Worm (Caenorhabditis elegans) whole organism, early embryonic: Measurements from ENCODE around the gene clec-166.

ENCODE experiments used
- F13C5.2 ChIP-seq: sonication (generic microtip); optimal IDR thresholded peaks from 2 replicates; lab custom pipeline; 2017; ENCODE audit warnings: mild to moderate bottlenecking, missing genetic modification characterization, inconsistent platforms, missing compliant biosample characterization
- aly-1 ChIP-seq: sonication (generic microtip); optimal IDR thresholded peaks from 2 replicates; lab custom pipeline; 2016; ENCODE audit warnings: missing genetic modification characterization, missing compliant biosample characterization
- ama-1 ChIP-seq: fragments of 150-350 bp; optimal IDR thresholded peaks from 2 replicates; lab custom pipeline; 2014
- ceh-13 ChIP-seq: fragments of 200-800 bp; sonication (Bioruptor generic); optimal IDR thresholded peaks from 2 replicates; lab custom pipeline; 2018; ENCODE audit warnings: mild to moderate bottlenecking, missing genetic modification characterization, missing compliant biosample characterization
- ets-7 ChIP-seq: sonication (generic microtip); optimal IDR thresholded peaks from 2 replicates; lab custom pipeline; 2016; ENCODE audit warnings: missing genotype, missing genetic modification characterization, missing compliant biosample characterization
- flt-1 ChIP-seq: fragments of 200-800 bp; sonication (Bioruptor generic); IDR thresholded peaks from 2 replicates; pipeline ENCODE4 v1.3.6; 2022; ENCODE audit warnings: missing genetic modification characterization, missing compliant biosample characterization
- hmbx-1 ChIP-seq: sonication (generic microtip); optimal IDR thresholded peaks from 2 replicates; lab custom pipeline; 2016; ENCODE audit warnings: mild to moderate bottlenecking, missing genetic modification characterization, missing compliant biosample characterization
- hnd-1 ChIP-seq: sonication (generic microtip); optimal IDR thresholded peaks from 2 replicates; lab custom pipeline; 2016; ENCODE audit warnings: missing genetic modification characterization, missing compliant biosample characterization
- pes-1 ChIP-seq: fragments of 200-800 bp; sonication (Bioruptor generic); IDR thresholded peaks from 2 replicates; pipeline ENCODE4 v1.3.6; 2022; ENCODE audit warnings: missing genetic modification reagents, missing genetic modification characterization, missing compliant biosample characterization
- sea-1 ChIP-seq: fragments of 200-800 bp; sonication (Bioruptor generic); conservative IDR thresholded peaks from 2 replicates; pipeline ENCODE4 v1.3.6; 2022; ENCODE audit warnings: missing genetic modification characterization, missing compliant biosample characterization
- tbx-11 ChIP-seq: fragments of 200-800 bp; sonication (Bioruptor generic); IDR thresholded peaks from 2 replicates; pipeline ENCODE4 v1.3.6; 2022; ENCODE audit warnings: missing genetic modification characterization, missing compliant biosample characterization
- tra-4 ChIP-seq: sonication (generic microtip); optimal IDR thresholded peaks from 2 replicates; lab custom pipeline; 2017; ENCODE audit warnings: missing genetic modification characterization, missing compliant biosample characterization

ce11 chrIV:1256723-1257122 is 5.6 kb upstream of the clec-166 start, which contains the start of gene clec-168:
- no peak for TF ChIP-seq aly-1 (tag; lab: Kevin White, UChicago)
- no peak for TF ChIP-seq ama-1 (lab: Kevin White, UChicago)
- TF ChIP-seq F13C5.2 (tag; lab: Kevin White, UChicago): no peak
- no peak for TF ChIP-seq hmbx-1
- no peak for TF ChIP-seq sea-1 (GFP tag; lab: Robert Waterston, UW)
- TF ChIP-seq flt-1: no peak
- no peak for TF ChIP-seq tbx-11 (GFP tag; lab: Robert Waterston, UW)
- TF ChIP-seq ceh-13 (GFP tag; lab: Kevin White, UChicago): no peak
- TF ChIP-seq ets-7 (tag; lab: Kevin White, UChicago): no peak
- TF ChIP-seq tra-4: no peak
- no peak for TF ChIP-seq pes-1 (GFP tag; lab: Robert Waterston, UW)
- no peak for TF ChIP-seq hnd-1 (tag; lab: Kevin White, UChicago)
